Worm (Caenorhabditis elegans) whole organism, L4 larva: ENCODE results near the gene C38H2.2.

Source experiments
- ctbp-1 ChIP-seq: fragments of 200-800 bp; sonication (Bioruptor generic); IDR thresholded peaks from 2 replicates; pipeline ENCODE4 v1.3.6; 2022; ENCODE audit warnings: missing genetic modification reagents, missing genetic modification characterization, missing compliant biosample characterization
- fkh-10 ChIP-seq: fragments of 150-350 bp; optimal IDR thresholded peaks from 2 replicates; lab custom pipeline; 2014; ENCODE audit warnings: missing biosample characterization, missing genetic modification reagents, missing genetic modification characterization
- nhr-11 ChIP-seq: fragments of 150-350 bp; optimal IDR thresholded peaks from 2 replicates; lab custom pipeline; 2014; ENCODE audit warnings: missing biosample characterization, missing genetic modification characterization

ce11 chrIII:10338992-10339852 lies 42.4 kb upstream of the C38H2.2 start:
- TF ChIP-seq ctbp-1 (GFP tag; lab: Robert Waterston, UW) (no peak), nhr-11 (tag; lab: Kevin White, UChicago) (no peak), fkh-10 (GFP tag; lab: Kevin White, UChicago) (no peak)
